Worm (Caenorhabditis elegans): Measurements from ENCODE around the gene ZK632.9.

Gene ZK632.9

ce11 chrIII:9826005-9826404 is 773 bp upstream of the ZK632.9 start:
- TF ChIP-seq elt-1 (tag; optimal IDR thresholded peaks at IDR 0.05) (no peak), nhr-10 (tag; optimal IDR thresholded peaks at IDR 0.05) (no peak), gmeb-1 (tag; optimal IDR thresholded peaks at IDR 0.05) (peak; percentile 23), skn-1 (tag; optimal IDR thresholded peaks at IDR 0.05) (no peak), C34F6.9 (tag; optimal IDR thresholded peaks at IDR 0.05) (peak; percentile 71), elt-3 (tag; optimal IDR thresholded peaks at IDR 0.05) (no peak), unc-55 (GFP tag; optimal IDR thresholded peaks at IDR 0.05) (peak; percentile 34), lin-13 (GFP tag; optimal IDR thresholded peaks at IDR 0.05) (peak; percentile 18), nhr-237 (tag; optimal IDR thresholded peaks at IDR 0.05) (no peak), mdl-1 (tag; optimal IDR thresholded peaks at IDR 0.05) (peak in 1 of 2 experiments; percentile 46), fos-1 (tag; optimal IDR thresholded peaks at IDR 0.05) (peak; percentile 3), lsy-2 (tag; optimal IDR thresholded peaks at IDR 0.05) (peak in 1 of 2 experiments; percentile 79), nhr-6 (tag; optimal IDR thresholded peaks at IDR 0.05) (no peak), nhr-77 (tag; optimal IDR thresholded peaks at IDR 0.05) (no peak), ama-1 (optimal IDR thresholded peaks at IDR 0.05) (peak; percentile 93), zag-1 (tag; optimal IDR thresholded peaks at IDR 0.05) (no peak), snpc-4 (tag; optimal IDR thresholded peaks at IDR 0.05) (no peak), peb-1 (tag; optimal IDR thresholded peaks at IDR 0.05) (no peak), mab-5 (tag; optimal IDR thresholded peaks at IDR 0.05) (peak; percentile 32), crh-2 (tag; optimal IDR thresholded peaks at IDR 0.05) (peak; percentile 68), ztf-1 (GFP tag; conservative IDR thresholded peaks at IDR 0.05) (no peak), nhr-11 (tag; optimal IDR thresholded peaks at IDR 0.05) (no peak), mbf-1 (tag; optimal IDR thresholded peaks at IDR 0.05) (no peak), F13H6.1 (tag; optimal IDR thresholded peaks at IDR 0.05) (peak; percentile 61), ztf-4 (tag; optimal IDR thresholded peaks at IDR 0.05) (peak; percentile 65), nhr-21 (tag; optimal IDR thresholded peaks at IDR 0.05) (no peak), ceh-82 (tag; optimal IDR thresholded peaks at IDR 0.05) (no peak), sem-4 (tag; optimal IDR thresholded peaks at IDR 0.05) (peak; percentile 6), egl-27 (tag; optimal IDR thresholded peaks at IDR 0.05) (no peak), unc-62 (GFP tag; optimal IDR thresholded peaks at IDR 0.05) (no peak), nhr-12 (tag; optimal IDR thresholded peaks at IDR 0.05) (no peak), lin-11 (tag; optimal IDR thresholded peaks at IDR 0.05) (no peak), unc-39 (tag; optimal IDR thresholded peaks at IDR 0.05) (no peak), sma-9 (GFP tag; optimal IDR thresholded peaks at IDR 0.05) (peak; percentile 52), sma-9 (tag; optimal IDR thresholded peaks at IDR 0.05) (no peak), nhr-129 (tag; optimal IDR thresholded peaks at IDR 0.05) (peak; percentile 83), alr-1 (tag; optimal IDR thresholded peaks at IDR 0.05) (no peak), sma-3 (GFP tag; optimal IDR thresholded peaks at IDR 0.05) (peak; percentile 46), ztf-11 (tag; optimal IDR thresholded peaks at IDR 0.05) (no peak), lin-39 (tag; optimal IDR thresholded peaks at IDR 0.05) (no peak), dmd-4 (tag; optimal IDR thresholded peaks at IDR 0.05) (no peak), Y55F3AM.14 (GFP tag; optimal IDR thresholded peaks at IDR 0.05) (peak; percentile 82), nhr-23 (tag; optimal IDR thresholded peaks at IDR 0.05) (no peak), blmp-1 (tag; optimal IDR thresholded peaks at IDR 0.05; ENCODE audit: insufficient read depth) (no peak), ZK546.5 (tag; optimal IDR thresholded peaks at IDR 0.05) (no peak)

DNA sequence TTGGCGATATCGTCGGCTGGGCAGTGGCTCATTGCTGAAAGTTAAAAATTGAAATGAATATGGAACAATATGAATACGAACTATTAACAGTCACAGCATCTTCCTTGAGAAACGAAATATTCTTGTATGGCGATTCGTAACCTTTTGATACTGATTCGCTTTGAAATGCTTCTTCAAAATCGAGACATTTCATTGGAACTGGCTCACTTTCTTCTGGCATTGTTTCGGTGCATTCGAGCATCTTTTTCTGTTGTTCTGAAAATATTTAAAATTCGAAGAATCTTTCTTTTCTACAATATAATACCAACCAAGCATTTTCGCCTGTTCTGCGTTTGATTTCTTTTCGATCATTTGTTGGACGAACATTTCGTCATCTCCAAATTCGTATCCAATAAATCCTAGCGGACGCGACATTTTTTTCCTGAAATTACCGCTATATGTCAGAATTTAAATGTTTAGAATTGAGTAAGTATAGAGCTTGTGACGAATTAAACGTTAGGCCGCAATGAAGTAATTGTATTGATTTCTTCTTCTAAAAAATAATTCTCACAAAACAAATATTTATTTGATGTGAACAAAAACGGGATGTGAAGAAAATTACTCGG is 800 bp downstream of the ZK632.9 start, which contains the start of gene lin-52:
TSS of gene lin-52 (minus strand) at position 421 of the 605 bp plus-strand sequence.
- TF ChIP-seq blmp-1 (tag; optimal IDR thresholded peaks at IDR 0.05; ENCODE audit: insufficient read depth), result no peak
- TF ChIP-seq nhr-10 (tag; optimal IDR thresholded peaks at IDR 0.05), result no peak
- no peak for TF ChIP-seq elt-1 (tag; optimal IDR thresholded peaks at IDR 0.05)
- TF ChIP-seq fos-1 (tag; optimal IDR thresholded peaks at IDR 0.05), result no peak
- TF ChIP-seq ceh-16 (tag; optimal IDR thresholded peaks at IDR 0.05), result no peak
- TF ChIP-seq lin-11 (tag; optimal IDR thresholded peaks at IDR 0.05), result no peak
- no peak for TF ChIP-seq nhr-21 (tag; optimal IDR thresholded peaks at IDR 0.05)
- no peak for TF ChIP-seq ZK546.5 (tag; optimal IDR thresholded peaks at IDR 0.05)
- TF ChIP-seq R02D3.7 (tag; optimal IDR thresholded peaks at IDR 0.05), result no peak
- TF ChIP-seq F13H6.1 (tag; optimal IDR thresholded peaks at IDR 0.05), result no peak
- no peak for TF ChIP-seq elt-3 (tag; optimal IDR thresholded peaks at IDR 0.05)
- peak; percentile 2 for TF ChIP-seq nhr-25 (tag; optimal IDR thresholded peaks at IDR 0.05)
- no peak for TF ChIP-seq skn-1 (tag; optimal IDR thresholded peaks at IDR 0.05)
- TF ChIP-seq unc-55 (GFP tag; optimal IDR thresholded peaks at IDR 0.05), result no peak
- no peak for TF ChIP-seq mbf-1 (tag; optimal IDR thresholded peaks at IDR 0.05)
- TF ChIP-seq aly-2 (tag; optimal IDR thresholded peaks at IDR 0.05), result no peak
- no peak for TF ChIP-seq alr-1 (tag; optimal IDR thresholded peaks at IDR 0.05)
- TF ChIP-seq mdl-1 (tag; optimal IDR thresholded peaks at IDR 0.05), result no peak
- TF ChIP-seq nhr-237 (tag; optimal IDR thresholded peaks at IDR 0.05), result no peak
- peak; percentile 40 for TF ChIP-seq sma-3 (GFP tag; optimal IDR thresholded peaks at IDR 0.05)
- no peak for TF ChIP-seq unc-39 (tag; optimal IDR thresholded peaks at IDR 0.05)
- no peak for TF ChIP-seq egl-27 (tag; optimal IDR thresholded peaks at IDR 0.05)
- TF ChIP-seq ztf-1 (GFP tag; conservative IDR thresholded peaks at IDR 0.05), result no peak
- no peak for TF ChIP-seq zag-1 (tag; optimal IDR thresholded peaks at IDR 0.05)
- TF ChIP-seq sem-4 (tag; optimal IDR thresholded peaks at IDR 0.05), result no peak
- TF ChIP-seq nhr-11 (tag; optimal IDR thresholded peaks at IDR 0.05), result no peak
- no peak for TF ChIP-seq ceh-82 (tag; optimal IDR thresholded peaks at IDR 0.05)
- TF ChIP-seq nhr-77 (tag; optimal IDR thresholded peaks at IDR 0.05), result no peak
- TF ChIP-seq lin-39 (tag; optimal IDR thresholded peaks at IDR 0.05), result no peak
- TF ChIP-seq ztf-11 (tag; optimal IDR thresholded peaks at IDR 0.05), result no peak
- TF ChIP-seq sma-9 (GFP tag; optimal IDR thresholded peaks at IDR 0.05), result no peak
- TF ChIP-seq sma-9 (tag; optimal IDR thresholded peaks at IDR 0.05), result no peak
- no peak for TF ChIP-seq Y55F3AM.14 (GFP tag; optimal IDR thresholded peaks at IDR 0.05)
- no peak for TF ChIP-seq nhr-6 (tag; optimal IDR thresholded peaks at IDR 0.05)
- no peak for TF ChIP-seq dmd-4 (tag; optimal IDR thresholded peaks at IDR 0.05)
- TF ChIP-seq nhr-12 (tag; optimal IDR thresholded peaks at IDR 0.05), result no peak
- TF ChIP-seq mab-5 (tag; optimal IDR thresholded peaks at IDR 0.05), result no peak

Measured in whole organism, L2 larva.